Worm (Caenorhabditis elegans) whole organism, young adult: Measurements from ENCODE around the gene Y57G11C.46.

Experiments
- F52B5.7 ChIP-seq: sonication (generic microtip); optimal IDR thresholded peaks from 2 replicates; lab custom pipeline; 2016; ENCODE audit warnings: mild to moderate bottlenecking, missing genetic modification characterization, missing compliant biosample characterization
- ceh-100 ChIP-seq: fragments of 200-800 bp; sonication (Bioruptor generic); IDR thresholded peaks from 2 replicates; pipeline ENCODE4 v1.3.6; 2022; ENCODE audit warnings: missing genetic modification reagents, missing genetic modification characterization, missing compliant biosample characterization
- him-1 ChIP-seq: sonication (generic microtip); optimal IDR thresholded peaks from 2 replicates; lab custom pipeline; 2016; ENCODE audit warnings: missing genotype, missing genetic modification reagents, missing genetic modification characterization, missing compliant biosample characterization
- nfya-1 ChIP-seq: sonication (generic microtip); optimal IDR thresholded peaks from 2 replicates; lab custom pipeline; 2017; ENCODE audit warnings: antibody characterized with exemption, missing compliant biosample characterization, missing genetic modification characterization, borderline replicate concordance; ENCODE audit not compliant: insufficient read depth
- pha-4 ChIP-seq: fragments of 150-350 bp; sonication (generic microtip); optimal IDR thresholded peaks from 2 replicates; lab custom pipeline; 2014; ENCODE audit warnings: missing biosample characterization, missing genetic modification reagents, missing genetic modification characterization
- snpc-3.4 ChIP-seq: sonication (generic microtip); optimal IDR thresholded peaks from 2 replicates; lab custom pipeline; 2017; ENCODE audit warnings: missing genetic modification characterization, mild to moderate bottlenecking, missing compliant biosample characterization, antibody characterized with exemption, moderate library complexity, missing genotype, missing genetic modification reagents
- snpc-4 ChIP-seq, 5 experiments: fragments of 150-350 bp in 1 of 5; sonication (generic microtip) in 4 of 5; optimal IDR thresholded peaks; 2 replicates each; lab custom pipeline; 2014 to 2018; ENCODE audit warnings: missing genetic modification characterization in 5 of 5, missing biosample characterization in 3 of 5, antibody characterized with exemption in 2 of 5, mild to moderate bottlenecking in 2 of 5, missing compliant biosample characterization in 2 of 5, missing genotype in 2 of 5, moderate library complexity in 2 of 5, missing genetic modification reagents in 1 of 5

ce11 chrIV:14824201-14824600 is 8.0 kb upstream of the Y57G11C.46 start:
- TF ChIP-seq ceh-100 (no peak), nfya-1 (tag; lab: Kevin White, UChicago) (no peak), F52B5.7 (tag; lab: Kevin White, UChicago) (no peak), him-1 (tag; lab: Kevin White, UChicago) (no peak), pha-4 (tag; lab: Kevin White, UChicago) (no peak), snpc-4 (GFP tag; optimal IDR thresholded peaks at IDR 0.05; lab: Kevin White, UChicago) (no peak), snpc-4 (tag; optimal IDR thresholded peaks at IDR 0.05; lab: Kevin White, UChicago) (no peak), snpc-3.4 (no peak)
